Fruit fly (Drosophila melanogaster): ENCODE results near the gene Hrs.

DNA sequence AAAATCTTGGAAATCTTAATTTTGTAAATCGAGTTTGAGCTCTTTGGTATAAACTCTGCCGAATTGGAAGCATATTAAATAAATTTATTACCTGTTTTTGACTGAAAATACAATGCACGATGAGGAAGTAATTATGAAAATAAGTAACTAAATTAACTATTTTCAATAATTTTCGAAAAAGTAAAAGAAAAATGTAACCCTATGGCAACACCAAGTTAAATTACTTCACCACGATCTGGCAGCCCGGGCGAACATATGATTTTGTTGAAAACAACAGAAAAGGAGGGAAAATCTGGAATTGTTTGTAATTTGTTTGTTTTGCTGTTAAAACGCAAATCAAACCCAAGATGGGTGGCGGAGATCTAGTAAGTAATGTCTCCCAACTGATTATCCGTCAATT is 5.1 kb downstream of the Hrs start, which contains the start of the genes CG9961 and Cwc25:
- no peak for TF ChIP-seq usp (GFP tag; optimal IDR thresholded peaks at IDR 0.05)
- no peak for TF ChIP-seq pan (optimal IDR thresholded peaks at IDR 0.05)

All from whole organism.